Worm (Caenorhabditis elegans) whole organism, mixed stage, embryonic: ENCODE measurements around the gene coq-3.
"Not testable (repeated sequence)": the region's sequence is repeated elsewhere in the genome, so short reads cannot be mapped to it uniquely, and the experiment has no call there.

Source experiments
- M03D4.4 ChIP-seq: sonication (generic microtip); optimal IDR thresholded peaks from 2 replicates; lab custom pipeline; 2017; ENCODE audit warnings: mild to moderate bottlenecking, missing genetic modification characterization, missing compliant biosample characterization
- bed-3 ChIP-seq: fragments of 200-800 bp; sonication (Bioruptor generic); optimal IDR thresholded peaks from 3 replicates; lab custom pipeline; 2018; ENCODE audit warnings: mild to moderate bottlenecking, missing genetic modification characterization, moderate library complexity, missing compliant biosample characterization
- ceh-43 ChIP-seq: fragments of 200-800 bp; sonication (Bioruptor generic); optimal IDR thresholded peaks from 2 replicates; lab custom pipeline; 2018; ENCODE audit warnings: mild to moderate bottlenecking, missing genetic modification characterization, moderate library complexity, missing compliant biosample characterization
- ceh-83 ChIP-seq: fragments of 200-800 bp; sonication (Bioruptor generic); optimal IDR thresholded peaks from 2 replicates; lab custom pipeline; 2018; ENCODE audit warnings: mild to moderate bottlenecking, missing genetic modification characterization, missing compliant biosample characterization
- ces-1 ChIP-seq: fragments of 150-350 bp; optimal IDR thresholded peaks from 2 replicates; lab custom pipeline; 2014; ENCODE audit warnings: missing biosample characterization, missing genetic modification reagents, missing genetic modification characterization
- cnd-1 ChIP-seq: fragments of 200-800 bp; sonication (Bioruptor generic); optimal IDR thresholded peaks from 2 replicates; lab custom pipeline; 2018; ENCODE audit warnings: mild to moderate bottlenecking, missing genetic modification characterization, missing compliant biosample characterization
- drap-1 ChIP-seq: fragments of 200-800 bp; sonication (Bioruptor generic); optimal IDR thresholded peaks from 3 replicates; lab custom pipeline; 2018; ENCODE audit warnings: mild to moderate bottlenecking, missing genetic modification characterization, missing compliant biosample characterization
- elt-1 ChIP-seq: sonication (generic microtip); optimal IDR thresholded peaks from 2 replicates; lab custom pipeline; 2017; ENCODE audit warnings: missing genetic modification characterization, mild to moderate bottlenecking, missing compliant biosample characterization, antibody characterized with exemption, moderate library complexity, borderline replicate concordance; ENCODE audit not compliant: insufficient read depth
- elt-3 ChIP-seq: fragments of 150-350 bp; optimal IDR thresholded peaks from 2 replicates; lab custom pipeline; 2014; ENCODE audit warnings: missing biosample characterization, missing genetic modification characterization
- flh-1 ChIP-seq: fragments of 200-800 bp; sonication (Bioruptor generic); optimal IDR thresholded peaks from 2 replicates; lab custom pipeline; 2018; ENCODE audit warnings: mild to moderate bottlenecking, missing genetic modification characterization, moderate library complexity, missing compliant biosample characterization
- ham-2 ChIP-seq: fragments of 200-800 bp; sonication (Bioruptor generic); optimal IDR thresholded peaks from 2 replicates; lab custom pipeline; 2018; ENCODE audit warnings: mild to moderate bottlenecking, missing genetic modification characterization, missing compliant biosample characterization
- hlh-1 ChIP-seq: fragments of 150-350 bp; optimal IDR thresholded peaks from 2 replicates; lab custom pipeline; 2014; ENCODE audit warnings: missing biosample characterization, missing genetic modification reagents, missing genetic modification characterization
- lin-13 ChIP-seq: fragments of 150-350 bp; optimal IDR thresholded peaks from 2 replicates; lab custom pipeline; 2014; ENCODE audit warnings: missing biosample characterization, missing genetic modification characterization
- lsy-2 ChIP-seq: fragments of 150-350 bp; optimal IDR thresholded peaks from 2 replicates; lab custom pipeline; 2014; ENCODE audit warnings: missing biosample characterization, missing genetic modification characterization
- mab-5 ChIP-seq: fragments of 150-350 bp; optimal IDR thresholded peaks from 2 replicates; lab custom pipeline; 2014; ENCODE audit warnings: missing biosample characterization, missing genetic modification characterization
- mep-1 ChIP-seq: fragments of 150-350 bp; optimal IDR thresholded peaks from 2 replicates; lab custom pipeline; 2017; ENCODE audit warnings: missing biosample characterization, missing genetic modification reagents, missing genetic modification characterization, inconsistent platforms
- mls-2 ChIP-seq: sonication (generic microtip); optimal IDR thresholded peaks from 2 replicates; lab custom pipeline; 2016; ENCODE audit warnings: mild to moderate bottlenecking, missing genetic modification characterization, moderate library complexity, missing compliant biosample characterization
- nhr-12 ChIP-seq: fragments of 150-350 bp; optimal IDR thresholded peaks from 2 replicates; lab custom pipeline; 2014; ENCODE audit warnings: missing biosample characterization, missing genetic modification characterization
- nhr-2 ChIP-seq: fragments of 150-350 bp; optimal IDR thresholded peaks from 2 replicates; lab custom pipeline; 2014; ENCODE audit warnings: missing biosample characterization, missing genetic modification characterization
- nhr-237 ChIP-seq: fragments of 150-350 bp; optimal IDR thresholded peaks from 2 replicates; lab custom pipeline; 2014; ENCODE audit warnings: missing biosample characterization, missing genetic modification characterization
- pha-4 ChIP-seq: fragments of 150-350 bp; optimal IDR thresholded peaks from 2 replicates; lab custom pipeline; 2018; ENCODE audit warnings: missing biosample characterization, missing genetic modification reagents, missing genetic modification characterization
- snpc-4 ChIP-seq: fragments of 150-350 bp; optimal IDR thresholded peaks from 2 replicates; lab custom pipeline; 2014; ENCODE audit warnings: missing biosample characterization, missing genetic modification characterization
- unc-120 ChIP-seq: sonication (generic microtip); optimal IDR thresholded peaks from 2 replicates; lab custom pipeline; 2017; ENCODE audit warnings: missing genetic modification characterization, missing compliant biosample characterization; ENCODE audit not compliant: poor library complexity, severe bottlenecking
- unc-39 ChIP-seq: fragments of 150-350 bp; optimal IDR thresholded peaks from 2 replicates; lab custom pipeline; 2014; ENCODE audit warnings: missing biosample characterization, missing genetic modification characterization
- unc-62 ChIP-seq: fragments of 150-350 bp; optimal IDR thresholded peaks from 2 replicates; lab custom pipeline; 2014; ENCODE audit warnings: missing biosample characterization, missing genetic modification reagents, missing genetic modification characterization

coq-3 gene

DNA sequence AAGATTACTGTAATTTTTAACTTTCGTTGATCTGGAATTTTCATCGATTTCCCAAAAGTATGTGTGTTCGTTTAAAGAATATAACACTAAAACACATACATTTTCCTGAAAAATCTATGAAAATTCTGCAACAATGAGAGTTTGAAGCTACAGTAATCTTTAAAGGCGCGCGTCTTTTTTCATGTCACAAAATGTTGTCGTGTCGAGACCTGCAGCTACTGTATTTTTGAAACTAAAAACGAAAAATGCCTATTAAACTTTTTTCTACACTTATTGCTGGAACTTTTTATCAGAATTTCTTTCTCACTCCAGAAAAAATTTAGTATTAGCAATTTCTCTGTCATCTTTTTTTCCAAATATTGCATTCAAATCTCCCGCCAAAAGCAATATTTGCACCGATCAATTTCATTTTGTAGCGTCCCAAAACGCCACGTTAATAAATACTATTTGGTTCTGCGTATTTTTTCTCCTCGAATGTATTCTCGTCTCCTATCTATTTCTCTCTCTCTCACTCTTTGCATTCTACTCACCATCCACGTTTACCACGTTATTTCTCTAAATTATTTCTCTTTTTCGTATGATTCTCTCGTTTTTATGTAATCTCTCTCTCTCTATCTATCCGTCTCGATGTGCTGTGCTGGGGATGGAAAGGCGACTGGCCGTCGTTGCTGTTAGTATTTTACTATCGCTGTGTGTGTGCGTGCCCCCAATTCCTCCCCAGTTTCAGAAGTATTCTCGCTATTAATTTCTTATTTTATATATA lies 9.6 kb downstream of the coq-3 start, which contains the start of gene melo-1:
melo-1 (plus strand) TSS at position 658 of the 763 bp plus-strand sequence.
- TF ChIP-seq unc-120 (peak; percentile 16), nhr-237 (tag; lab: Kevin White, UChicago) (no peak), hlh-1 (tag; lab: Kevin White, UChicago) (no peak), snpc-4 (tag; lab: Kevin White, UChicago) (no peak), M03D4.4 (tag; lab: Kevin White, UChicago) (peak; percentile 11), ces-1 (GFP tag; lab: Kevin White, UChicago) (peak; percentile 83), pha-4 (tag; lab: Kevin White, UChicago) (peak; percentile 38)
- TF ChIP-seq, all 35 proteins: peak for 4

DNA sequence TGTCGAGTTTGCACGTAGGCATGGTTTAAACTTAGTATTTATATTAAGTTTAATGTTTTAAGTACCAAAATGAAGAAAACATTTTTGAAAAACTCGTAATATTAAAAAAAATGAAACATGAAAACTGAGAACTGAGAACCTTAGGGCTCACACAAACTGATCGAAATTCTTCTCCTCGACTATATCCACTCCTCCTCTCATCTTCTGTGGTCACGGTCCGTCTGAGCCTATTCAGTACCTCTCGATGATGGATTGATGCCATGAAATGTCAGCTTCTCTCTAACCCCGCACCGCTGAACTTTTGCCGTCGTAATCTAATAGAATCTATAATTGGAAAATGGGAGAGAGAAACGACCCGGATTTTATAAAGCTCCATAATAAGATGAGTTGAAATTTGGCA lies 11.6 kb downstream of the coq-3 start, which contains the start of gene nlp-56:
nlp-56 (minus strand) TSS at position 257 of the 400 bp plus-strand sequence.
- TF ChIP-seq drap-1 (no peak), ces-1 (GFP tag; lab: Kevin White, UChicago) (peak; percentile 37), unc-62 (GFP tag; lab: Kevin White, UChicago) (no peak), mab-5 (tag; lab: Kevin White, UChicago) (no peak), nhr-237 (tag; lab: Kevin White, UChicago) (no peak), pha-4 (tag; lab: Kevin White, UChicago) (no peak)

DNA sequence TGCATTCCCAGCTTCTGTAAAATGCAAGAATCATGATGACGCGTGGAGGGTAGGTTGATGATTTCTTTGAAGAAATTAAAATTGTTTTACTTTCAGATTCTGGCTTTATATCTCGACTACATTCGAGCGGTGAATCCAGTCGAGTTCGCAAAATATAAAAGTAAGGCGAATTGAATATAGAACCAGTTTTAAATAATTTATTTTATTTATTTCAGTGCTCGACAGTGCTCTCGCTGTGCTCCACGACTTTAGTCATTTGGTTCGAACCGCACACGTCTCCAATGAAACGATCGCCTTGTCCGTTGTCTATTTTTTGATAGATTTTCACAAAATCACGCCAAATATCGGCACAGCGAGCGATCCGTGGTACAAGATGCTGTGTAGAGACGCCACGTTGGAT lies 13.9 kb downstream of the coq-3 start, which contains the start of gene Y57G11C.1130:
Y57G11C.1130 (plus strand) TSS at position 301 of the 400 bp plus-strand sequence.
- no peak for TF ChIP-seq hlh-1 (tag; lab: Kevin White, UChicago)
- no peak for TF ChIP-seq snpc-4 (tag; lab: Kevin White, UChicago)
- TF ChIP-seq mab-5 (tag; lab: Kevin White, UChicago), result no peak
- TF ChIP-seq cnd-1 (tag; lab: Kevin White, UChicago), result no peak
- TF ChIP-seq unc-39 (tag; lab: Kevin White, UChicago), result no peak
- TF ChIP-seq lsy-2 (tag; lab: Kevin White, UChicago), result no peak
- TF ChIP-seq, all 35 proteins: peak for 0

DNA sequence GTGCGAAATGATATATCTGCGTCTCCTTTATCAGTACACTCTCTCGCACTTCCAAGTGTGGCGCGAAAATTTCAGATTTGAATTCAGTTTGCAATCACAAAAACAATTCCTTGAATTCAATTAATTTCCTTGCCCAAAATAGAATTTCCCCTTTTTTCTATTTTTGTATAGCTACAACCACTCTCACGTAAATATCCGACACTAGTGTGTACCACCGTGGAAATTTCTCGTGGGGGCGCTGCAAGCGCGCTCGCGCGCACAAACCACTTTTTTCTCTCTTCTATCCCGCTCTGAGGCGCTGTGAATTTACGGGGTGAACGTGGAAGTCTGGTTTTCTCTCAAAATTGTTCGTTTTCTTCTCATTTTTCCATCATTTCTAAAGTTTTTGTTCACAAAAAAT lies 14.6 kb downstream of the coq-3 start, which contains the start of gene Y57G11C.8:
Y57G11C.8 (plus strand) TSS at position 301 of the 400 bp plus-strand sequence.
- TF ChIP-seq mls-2 (tag; lab: Kevin White, UChicago) (no peak), nhr-12 (tag; lab: Kevin White, UChicago) (no peak), bed-3 (GFP tag; lab: Kevin White, UChicago) (no peak), drap-1 (no peak)
- TF ChIP-seq, all 35 proteins: peak for 0

DNA sequence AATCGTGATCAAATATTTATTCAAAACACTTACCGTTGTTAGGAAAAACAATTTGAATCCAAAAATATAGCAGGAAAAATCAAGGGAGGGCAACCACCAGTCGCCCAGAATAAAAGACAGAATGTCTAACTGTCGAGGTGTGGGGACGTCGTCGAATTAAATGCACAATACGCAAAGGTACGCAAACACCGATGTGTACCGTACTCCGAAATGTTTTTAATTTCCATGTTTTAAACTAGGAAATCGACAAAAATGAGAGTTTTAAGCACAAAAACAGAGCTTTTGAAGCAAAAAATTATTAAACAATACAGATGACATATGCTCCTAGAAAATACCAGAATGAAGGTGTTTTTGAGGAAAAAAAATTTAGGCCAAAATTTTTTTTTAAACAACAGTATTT lies 21.7 kb downstream of the coq-3 start, which contains the start of gene Y57G11C.51:
Y57G11C.51 (minus strand) TSS at position 101 of the 400 bp plus-strand sequence.
- not testable (repeated sequence) for TF ChIP-seq unc-120; nhr-237 (tag; lab: Kevin White, UChicago); elt-3

DNA sequence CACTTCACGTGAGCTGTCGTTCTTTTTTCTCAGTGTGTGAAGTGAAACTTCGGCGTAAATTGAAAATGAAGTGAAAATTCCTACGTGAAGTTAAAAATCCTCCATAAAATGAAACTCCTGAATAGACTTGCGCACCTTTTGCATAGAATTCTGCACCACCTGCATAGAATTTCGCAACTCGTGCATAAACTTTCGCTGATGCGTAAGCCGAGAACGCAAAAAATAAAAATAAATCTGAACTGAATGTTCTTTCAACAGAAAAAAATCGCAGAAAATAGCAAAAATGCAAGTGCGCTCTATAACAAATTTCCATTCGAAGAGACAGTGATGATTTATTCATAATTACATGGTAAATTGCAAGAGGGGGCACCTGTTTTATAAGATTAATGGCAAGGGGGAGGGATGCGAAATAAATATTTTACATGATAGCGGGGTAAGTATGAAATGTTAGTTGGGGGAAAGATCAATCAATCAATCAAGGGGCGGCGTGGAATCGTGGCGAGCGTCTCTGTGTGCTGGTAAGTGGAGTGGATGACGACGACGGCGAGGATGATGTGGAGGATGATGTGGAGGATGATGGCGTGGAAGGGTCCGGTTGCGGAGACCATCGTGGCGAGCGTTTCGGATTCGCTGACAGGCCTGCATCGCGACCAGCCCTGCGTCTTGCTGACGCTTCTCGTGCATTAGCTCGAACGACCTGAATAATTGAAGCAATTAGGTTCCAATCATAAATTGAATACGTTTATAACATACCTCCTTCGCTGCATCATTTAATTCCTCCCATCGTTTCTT lies 22.6 kb downstream of the coq-3 start, which contains the start of gene Y57G11C.36:
Y57G11C.36 (minus strand) TSS at position 502 of the 792 bp plus-strand sequence.
- no peak for TF ChIP-seq flh-1 (GFP tag; lab: Kevin White, UChicago)
- TF ChIP-seq hlh-1 (tag; lab: Kevin White, UChicago), result no peak
- no peak for TF ChIP-seq ham-2 (GFP tag; lab: Kevin White, UChicago)
- no peak for TF ChIP-seq elt-3

DNA sequence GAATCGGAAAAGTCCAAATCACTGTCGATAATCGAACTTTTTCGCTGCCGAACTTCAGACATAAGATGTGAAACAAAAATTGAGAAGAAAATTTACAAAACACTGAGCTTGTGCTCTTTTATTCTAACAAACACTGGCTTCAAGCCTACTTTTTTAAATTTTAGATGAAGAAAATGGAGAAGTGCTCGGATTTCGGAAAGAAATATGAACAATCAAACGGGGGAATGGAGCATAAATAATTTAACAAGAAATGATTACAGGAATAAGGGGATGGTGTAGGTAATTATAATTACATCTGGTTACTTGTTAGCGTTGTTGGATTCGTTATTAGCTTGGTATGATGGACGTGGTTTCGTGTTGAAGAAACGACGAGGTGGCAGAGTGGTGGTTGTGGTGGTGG lies 24.8 kb downstream of the coq-3 start, which contains the start of gene degl-1:
degl-1 (minus strand) TSS at position 101 of the 400 bp plus-strand sequence.
- no peak for TF ChIP-seq elt-1 (tag; lab: Kevin White, UChicago)
- TF ChIP-seq unc-120, result no peak
- no peak for TF ChIP-seq nhr-237 (tag; lab: Kevin White, UChicago)
- TF ChIP-seq mab-5 (tag; lab: Kevin White, UChicago), result no peak
- TF ChIP-seq ceh-43 (GFP tag; lab: Kevin White, UChicago), result no peak
- no peak for TF ChIP-seq nhr-2 (tag; lab: Kevin White, UChicago)
- TF ChIP-seq ceh-83 (GFP tag; lab: Kevin White, UChicago), result no peak
- TF ChIP-seq drap-1, result no peak
- TF ChIP-seq lin-13 (tag; lab: Kevin White, UChicago), result no peak
- TF ChIP-seq bed-3 (GFP tag; lab: Kevin White, UChicago), result no peak
- no peak for TF ChIP-seq mep-1 (tag; lab: Kevin White, UChicago)
- no peak for TF ChIP-seq snpc-4 (tag; lab: Kevin White, UChicago)
- TF ChIP-seq, all 35 proteins: peak for 0
